Worm (Caenorhabditis elegans): Measurements from ENCODE around the gene srz-91.

DNA sequence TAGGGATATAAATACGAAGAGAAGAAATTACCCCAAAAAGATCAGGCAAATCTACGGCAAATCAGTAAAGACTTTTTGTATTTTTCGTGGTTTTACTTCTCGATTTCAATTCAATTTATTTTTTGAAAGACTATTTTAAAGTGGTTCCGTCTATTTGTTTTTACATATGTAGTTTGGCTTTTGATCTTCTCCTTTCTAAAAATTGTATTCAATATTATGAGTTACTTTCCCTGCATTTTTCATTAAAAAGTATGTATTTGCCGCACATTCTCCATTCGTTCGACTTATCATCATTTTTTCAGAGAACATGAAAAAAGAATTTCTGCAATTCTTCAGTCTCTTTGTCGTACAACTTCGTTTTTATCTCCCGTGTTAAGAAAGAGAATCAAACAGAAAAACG lies 41.0 kb upstream of the srz-91 start, which contains the start of gene C38D9.2:
- TF ChIP-seq ceh-48 (tag; optimal IDR thresholded peaks at IDR 0.05) (no peak), pha-4 (tag; optimal IDR thresholded peaks at IDR 0.05) (no peak), ama-1 (optimal IDR thresholded peaks at IDR 0.05) (no peak), dmd-4 (tag; optimal IDR thresholded peaks at IDR 0.05; ENCODE audit: borderline replicate concordance) (no peak), nfya-1 (tag; optimal IDR thresholded peaks at IDR 0.05) (no peak), ceh-24 (tag; optimal IDR thresholded peaks at IDR 0.05) (no peak), che-1 (tag; optimal IDR thresholded peaks at IDR 0.05) (no peak), nhr-11 (tag; optimal IDR thresholded peaks at IDR 0.05) (no peak)
